Fruit fly (Drosophila melanogaster) whole organism, embryonic: ENCODE data around the gene CG10628.

ENCODE experiments used
- CG10565 ChIP-seq: fragments of 200-800 bp; sonication (Bioruptor generic); optimal IDR thresholded peaks from 3 replicates; lab custom pipeline; 2016; ENCODE audit warnings: missing biosample characterization, mild to moderate bottlenecking, missing genetic modification characterization
- CG11085 ChIP-seq: fragments of 200-800 bp; sonication (Bioruptor generic); IDR thresholded peaks from 2 replicates; pipeline ENCODE4 v1.3.6; 2022; ENCODE audit warnings: missing biosample characterization, missing genetic modification characterization
- CG11247 ChIP-seq: fragments of 200-800 bp; sonication (Bioruptor generic); IDR thresholded peaks from 2 replicates; pipeline ENCODE4 v1.3.6; 2022; ENCODE audit warnings: missing biosample characterization, missing genetic modification characterization
- CG11560 ChIP-seq: fragments of 200-800 bp; sonication (Bioruptor generic); IDR thresholded peaks from 3 replicates; pipeline ENCODE4 v1.3.6; 2022; ENCODE audit warnings: missing biosample characterization, missing genetic modification characterization
- CG15011 ChIP-seq: fragments of 200-800 bp; sonication (Bioruptor generic); optimal IDR thresholded peaks from 3 replicates; lab custom pipeline; 2018; ENCODE audit warnings: missing biosample characterization, mild to moderate bottlenecking, missing genetic modification characterization
- CG15073 ChIP-seq: fragments of 200-800 bp; sonication (Bioruptor generic); optimal IDR thresholded peaks from 2 replicates; lab custom pipeline; 2016; ENCODE audit warnings: missing biosample characterization, missing genetic modification characterization
- CG17568 ChIP-seq: fragments of 200-800 bp; sonication (Bioruptor generic); optimal IDR thresholded peaks from 2 replicates; lab custom pipeline; 2018; ENCODE audit warnings: missing biosample characterization, mild to moderate bottlenecking, missing genetic modification characterization, moderate library complexity
- CG18476 ChIP-seq: fragments of 200-800 bp; sonication (Bioruptor generic); optimal IDR thresholded peaks from 2 replicates; lab custom pipeline; 2016; ENCODE audit warnings: missing biosample characterization, mild to moderate bottlenecking, missing genetic modification characterization
- CG18619 ChIP-seq: fragments of 200-800 bp; sonication (Bioruptor generic); optimal IDR thresholded peaks from 3 replicates; lab custom pipeline; 2017; ENCODE audit warnings: missing biosample characterization, mild to moderate bottlenecking, missing genetic modification characterization
- CG3065 ChIP-seq: fragments of 200-800 bp; sonication (Bioruptor generic); optimal IDR thresholded peaks from 2 replicates; lab custom pipeline; 2016; ENCODE audit warnings: missing biosample characterization, missing genetic modification characterization
- CG31224 ChIP-seq: fragments of 200-800 bp; sonication (Bioruptor generic); IDR thresholded peaks from 2 replicates; pipeline ENCODE4 v1.3.6; 2022; ENCODE audit warnings: missing biosample characterization, missing genetic modification characterization
- CG32772 ChIP-seq: fragments of 200-800 bp; sonication (Bioruptor generic); IDR thresholded peaks from 2 replicates; pipeline ENCODE4 v1.3.6; 2022; ENCODE audit warnings: missing biosample characterization, missing genetic modification characterization
- CG3407 ChIP-seq: fragments of 200-800 bp; sonication (Bioruptor generic); optimal IDR thresholded peaks from 2 replicates; lab custom pipeline; 2018; ENCODE audit warnings: missing biosample characterization, mild to moderate bottlenecking, missing genetic modification characterization
- CG4360 ChIP-seq: fragments of 200-800 bp; sonication (Bioruptor generic); IDR thresholded peaks from 2 replicates; pipeline ENCODE4 v1.3.6; 2022; ENCODE audit warnings: missing biosample characterization, missing genetic modification characterization
- CG6175 ChIP-seq: fragments of 200-800 bp; sonication (Bioruptor generic); IDR thresholded peaks from 3 replicates; pipeline ENCODE4 v1.3.6; 2022; ENCODE audit warnings: missing biosample characterization, missing genetic modification characterization
- CG6765 ChIP-seq: fragments of 200-800 bp; sonication (Bioruptor generic); optimal IDR thresholded peaks from 3 replicates; lab custom pipeline; 2017; ENCODE audit warnings: missing biosample characterization, mild to moderate bottlenecking, missing genetic modification characterization
- CG6813 ChIP-seq: fragments of 200-800 bp; sonication (Bioruptor generic); optimal IDR thresholded peaks from 2 replicates; lab custom pipeline; 2017; ENCODE audit warnings: missing biosample characterization, missing genetic modification characterization, mild to moderate bottlenecking, moderate library complexity, missing genetic modification reagents
- CG8388 ChIP-seq: fragments of 200-800 bp; sonication (Bioruptor generic); optimal IDR thresholded peaks from 2 replicates; lab custom pipeline; 2019; ENCODE audit warnings: missing biosample characterization, mild to moderate bottlenecking, missing genetic modification characterization, moderate library complexity
- CG9797 ChIP-seq: fragments of 200-800 bp; sonication (Bioruptor generic); optimal IDR thresholded peaks from 3 replicates; lab custom pipeline; 2018; ENCODE audit warnings: missing biosample characterization, mild to moderate bottlenecking, missing genetic modification characterization
- CG9876 ChIP-seq: fragments of 200-800 bp; sonication (Bioruptor generic); optimal IDR thresholded peaks from 2 replicates; lab custom pipeline; 2016; ENCODE audit warnings: missing biosample characterization, missing genetic modification characterization
- Camta ChIP-seq: fragments of 200-800 bp; sonication (Bioruptor generic); optimal IDR thresholded peaks from 2 replicates; lab custom pipeline; 2016; ENCODE audit warnings: missing biosample characterization, missing genetic modification characterization
- CrebB ChIP-seq: fragments of 200-800 bp; sonication (Bioruptor generic); optimal IDR thresholded peaks from 3 replicates; lab custom pipeline; 2018; ENCODE audit warnings: missing biosample characterization, mild to moderate bottlenecking, missing genetic modification characterization
- D19A ChIP-seq: fragments of 200-800 bp; optimal IDR thresholded peaks from 3 replicates; lab custom pipeline; 2019; ENCODE audit warnings: missing biosample characterization, mild to moderate bottlenecking, missing genetic modification characterization, moderate library complexity
- Dip2 ChIP-seq: fragments of 200-800 bp; sonication (Bioruptor generic); IDR thresholded peaks from 2 replicates; pipeline ENCODE4 v1.3.6; 2022; ENCODE audit warnings: missing biosample characterization, missing genetic modification characterization
- Doc3 ChIP-seq: fragments of 200-800 bp; sonication (Bioruptor generic); IDR thresholded peaks from 3 replicates; pipeline ENCODE4 v1.3.6; 2022; ENCODE audit warnings: missing biosample characterization, missing genetic modification characterization; ENCODE audit not compliant: partially characterized antibody
- E2f2 ChIP-seq: fragments of 200-800 bp; sonication (Bioruptor generic); IDR thresholded peaks from 2 replicates; pipeline ENCODE4 v1.3.6; 2022; ENCODE audit warnings: missing biosample characterization, missing genetic modification characterization
- HLHmδ ChIP-seq: fragments of 200-800 bp; sonication (Bioruptor generic); optimal IDR thresholded peaks from 2 replicates; lab custom pipeline; 2018; ENCODE audit warnings: missing biosample characterization, mild to moderate bottlenecking, missing genetic modification characterization, moderate library complexity
- HmgZ ChIP-seq: fragments of 200-800 bp; sonication (Bioruptor generic); optimal IDR thresholded peaks from 2 replicates; lab custom pipeline; 2018; ENCODE audit warnings: missing biosample characterization, mild to moderate bottlenecking, missing genetic modification characterization
- MBD-R2 ChIP-seq: fragments of 200-800 bp; sonication (Bioruptor generic); IDR thresholded peaks from 2 replicates; pipeline ENCODE4 v1.3.6; 2022; ENCODE audit warnings: missing biosample characterization, missing genetic modification characterization
- TFAM ChIP-seq: fragments of 200-800 bp; sonication (Bioruptor generic); optimal IDR thresholded peaks from 2 replicates; lab custom pipeline; 2017; ENCODE audit warnings: missing biosample characterization, missing genetic modification characterization, inconsistent platforms
- abd-A ChIP-seq: fragments of 200-800 bp; sonication (Bioruptor generic); optimal IDR thresholded peaks from 3 replicates; lab custom pipeline; 2019; ENCODE audit warnings: missing biosample characterization, mild to moderate bottlenecking, missing genetic modification characterization, moderate library complexity
- al ChIP-seq: fragments of 200-800 bp; sonication (Bioruptor generic); IDR thresholded peaks from 2 replicates; pipeline ENCODE4 v1.3.6; 2022; ENCODE audit warnings: missing biosample characterization, missing genetic modification characterization
- bcd ChIP-seq: fragments of 200-800 bp; sonication (Bioruptor generic); optimal IDR thresholded peaks from 2 replicates; lab custom pipeline; 2017; ENCODE audit warnings: missing biosample characterization, mild to moderate bottlenecking, missing genetic modification characterization
- br ChIP-seq: fragments of >200 bp; optimal IDR thresholded peaks from 2 replicates; lab custom pipeline; 2017
- cas ChIP-seq: fragments of 200-800 bp; sonication (Bioruptor generic); IDR thresholded peaks from 2 replicates; pipeline ENCODE4 v1.3.6; 2022; ENCODE audit warnings: missing biosample characterization, missing genetic modification characterization
- caup ChIP-seq: fragments of 200-800 bp; sonication (Bioruptor generic); optimal IDR thresholded peaks from 3 replicates; lab custom pipeline; 2017; ENCODE audit warnings: missing biosample characterization, mild to moderate bottlenecking, missing genetic modification characterization, moderate library complexity; ENCODE audit not compliant: severe bottlenecking
- chif ChIP-seq, 2 experiments: fragments of 200-800 bp; sonication (Bioruptor generic); optimal IDR thresholded peaks; 3 replicates each; lab custom pipeline; 2016; ENCODE audit warnings: missing biosample characterization in 2 of 2, missing genetic modification characterization in 2 of 2
- cwo ChIP-seq: fragments of 200-800 bp; sonication (Bioruptor generic); optimal IDR thresholded peaks from 3 replicates; lab custom pipeline; 2017; ENCODE audit warnings: missing biosample characterization, missing genetic modification characterization, mild to moderate bottlenecking, moderate library complexity, missing genetic modification reagents
- da ChIP-seq: fragments of 200-800 bp; sonication (Bioruptor generic); optimal IDR thresholded peaks from 2 replicates; lab custom pipeline; 2016; ENCODE audit warnings: missing biosample characterization, missing genetic modification characterization
- dpn ChIP-seq, 2 experiments: fragments of 200-800 bp; sonication (Bioruptor generic); optimal IDR thresholded peaks; 3 replicates each; lab custom pipeline; 2016; ENCODE audit warnings: missing biosample characterization in 2 of 2, missing genetic modification characterization in 2 of 2
- esg ChIP-seq: fragments of 200-800 bp; sonication (Bioruptor generic); conservative IDR thresholded peaks from 2 replicates; pipeline ENCODE4 v1.3.6; 2022; ENCODE audit warnings: missing biosample characterization, missing genetic modification characterization
- gcm ChIP-seq: fragments of 200-800 bp; sonication (Bioruptor generic); optimal IDR thresholded peaks from 2 replicates; lab custom pipeline; 2019; ENCODE audit warnings: missing biosample characterization, mild to moderate bottlenecking, missing genetic modification characterization, moderate library complexity
- hb ChIP-seq: fragments of 200-800 bp; sonication (Bioruptor generic); IDR thresholded peaks from 3 replicates; pipeline ENCODE4 v1.3.6; 2022; ENCODE audit warnings: missing biosample characterization, missing genetic modification characterization; ENCODE audit not compliant: partially characterized antibody
- kay ChIP-seq: fragments of 200-800 bp; sonication (Bioruptor generic); optimal IDR thresholded peaks from 2 replicates; lab custom pipeline; 2016; ENCODE audit warnings: missing biosample characterization, missing genetic modification characterization
- pum ChIP-seq: fragments of 200-800 bp; sonication (Bioruptor generic); optimal IDR thresholded peaks from 2 replicates; lab custom pipeline; 2016; ENCODE audit warnings: missing biosample characterization, missing genetic modification characterization
- repo ChIP-seq: fragments of 200-800 bp; sonication (Bioruptor generic); optimal IDR thresholded peaks from 2 replicates; lab custom pipeline; 2016; ENCODE audit warnings: missing biosample characterization, missing genetic modification characterization
- sens-2 ChIP-seq: fragments of 200-800 bp; sonication (Bioruptor generic); IDR thresholded peaks from 2 replicates; pipeline ENCODE4 v1.3.6; 2022; ENCODE audit warnings: missing biosample characterization, missing genetic modification characterization
- sug ChIP-seq: fragments of 200-800 bp; optimal IDR thresholded peaks from 2 replicates; lab custom pipeline; 2019; ENCODE audit warnings: missing biosample characterization, mild to moderate bottlenecking, missing genetic modification characterization, moderate library complexity
- toy ChIP-seq: fragments of 200-800 bp; sonication (Bioruptor generic); IDR thresholded peaks from 2 replicates; pipeline ENCODE4 v1.3.6; 2022; ENCODE audit warnings: missing biosample characterization, missing genetic modification characterization
- trem ChIP-seq: fragments of 200-800 bp; optimal IDR thresholded peaks from 3 replicates; lab custom pipeline; 2019; ENCODE audit warnings: missing biosample characterization, mild to moderate bottlenecking, missing genetic modification characterization, moderate library complexity
- trh ChIP-seq: fragments of 200-800 bp; sonication (Bioruptor generic); optimal IDR thresholded peaks from 2 replicates; lab custom pipeline; 2016; ENCODE audit warnings: missing biosample characterization, missing genetic modification characterization
- unc-4 ChIP-seq: fragments of 200-800 bp; sonication (Bioruptor generic); IDR thresholded peaks from 2 replicates; pipeline ENCODE4 v1.3.6; 2022; ENCODE audit warnings: missing biosample characterization, missing genetic modification characterization; ENCODE audit not compliant: partially characterized antibody

The CG10628 gene

DNA sequence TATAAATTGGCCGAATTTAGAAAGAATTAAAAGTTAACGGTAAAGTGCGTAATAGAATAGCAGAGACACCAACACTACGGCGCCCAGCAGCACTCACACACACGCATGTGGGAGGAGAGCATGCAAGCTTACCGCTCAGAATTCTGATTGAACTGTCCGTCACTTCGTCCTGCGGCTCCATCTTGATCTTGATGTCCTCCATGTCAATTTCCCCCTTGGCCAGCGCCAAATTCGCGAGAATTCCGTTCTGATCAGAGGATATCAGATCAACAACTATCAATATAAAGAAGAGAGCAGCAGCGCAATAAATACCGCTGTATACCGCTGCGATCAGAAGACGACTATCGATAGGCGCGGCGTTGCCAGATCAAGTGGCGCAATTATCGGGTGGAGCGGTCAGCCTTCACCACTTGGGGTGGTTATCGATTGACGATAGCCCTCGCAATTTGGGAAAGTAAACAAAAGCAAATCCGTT, 22.7 kb downstream of the CG10628 start, which contains the start of the genes CG10462 and Nf-YB (continued):
- TF ChIP-seq CG9797 (GFP tag; lab: Kevin White, UChicago) (peak; percentile 43), HLHmδ (peak; percentile 33), CG11085 (GFP tag; lab: Robert Waterston, UW) (no peak), CG11247 (no peak), CG10565 (GFP tag; lab: Kevin White, UChicago) (no peak), repo (GFP tag; lab: Kevin White, UChicago) (no peak), gcm (no peak), TFAM (GFP tag; lab: Kevin White, UChicago) (no peak), CG6175 (GFP tag; lab: Robert Waterston, UW) (no peak), sens-2 (GFP tag; lab: Robert Waterston, UW) (no peak), D19A (tag; lab: Kevin White, UChicago) (no peak), CG9876 (GFP tag; lab: Kevin White, UChicago) (no peak), esg (GFP tag; lab: Robert Waterston, UW) (no peak), E2f2 (peak; percentile 56), toy (GFP tag; lab: Robert Waterston, UW) (no peak), CG6813 (GFP tag; lab: Kevin White, UChicago) (no peak), da (GFP tag; lab: Kevin White, UChicago) (no peak), Dip2 (GFP tag; lab: Robert Waterston, UW) (no peak), CG18619 (GFP tag; lab: Kevin White, UChicago) (no peak), caup (GFP tag; lab: Kevin White, UChicago) (no peak), trh (GFP tag; lab: Kevin White, UChicago) (no peak), CG15011 (GFP tag; lab: Kevin White, UChicago) (no peak), CG31224 (GFP tag; lab: Robert Waterston, UW) (no peak), CG18476 (GFP tag; lab: Kevin White, UChicago) (no peak), CG32772 (no peak), CG3407 (GFP tag; lab: Kevin White, UChicago) (no peak), cas (no peak), kay (no peak), CG4360 (GFP tag; lab: Robert Waterston, UW) (no peak), cwo (GFP tag; lab: Kevin White, UChicago) (no peak), Camta (GFP tag; lab: Kevin White, UChicago) (no peak), CG15073 (GFP tag; lab: Kevin White, UChicago) (no peak), CG6765 (GFP tag; lab: Kevin White, UChicago) (no peak), HmgZ (peak; percentile 59), hb (GFP tag; lab: Robert Waterston, UW) (peak; percentile 96), Doc3 (GFP tag; lab: Robert Waterston, UW) (peak; percentile 54; the same call in 2 of the 3 replicates), CG11560 (tag; lab: Robert Waterston, UW) (no peak), CrebB (no peak), trem (peak; percentile 69), unc-4 (GFP tag; lab: Robert Waterston, UW) (peak; percentile 81), bcd (GFP tag; lab: Kevin White, UChicago) (no peak), abd-A (tag; lab: Kevin White, UChicago) (no peak), pum (GFP tag; lab: Kevin White, UChicago) (no peak), MBD-R2 (GFP tag; lab: Robert Waterston, UW) (peak; percentile 87), CG8388 (no peak), br (no peak), chif (GFP tag; optimal IDR thresholded peaks at IDR 0.05; lab: Kevin White, UChicago) (no peak), CG3065 (no peak), sug (tag; lab: Kevin White, UChicago) (no peak), al (no peak), CG17568 (no peak), dpn (GFP tag; optimal IDR thresholded peaks at IDR 0.05; lab: Kevin White, UChicago) (no peak)
